Fruit fly (Drosophila melanogaster) S2 (cell line): ENCODE results near the gene CG13471.

ENCODE experiments used
- CG8478 ChIP-seq: fragments of >200 bp; optimal IDR thresholded peaks from 2 replicates; lab custom pipeline; 2018
- CTCF ChIP-seq, 2 experiments: fragments of >200 bp; optimal IDR thresholded peaks; 2 replicates each; lab custom pipeline; 2018

- TF ChIP-seq CG8478 (lab: Kevin White, UChicago) (no peak), CTCF (optimal IDR thresholded peaks at IDR 0.05; lab: Kevin White, UChicago) (no peak)
Measured at dm6 chr3L:14759984-14760626, 26.8 kb upstream of the CG13471 start.
